Comparison of ENCODE assay signal across 1 fruit fly cellular context in genomic region chr3L:17975348-17975952, dm6.
A peak's percentile ranks its signal among the peaks of the same experiment; 100 is the strongest.
TF ChIP-seq lines count a peak whose summit lies in the region.

No protein-coding gene starts in this region.

TF ChIP-seq in whole organism, prepupa, 60 proteins besides CTCF, POLR2A, EP300 and RAD21 (continued from another document):
- no peak for TF ChIP-seq CG11762 (GFP tag; optimal IDR thresholded peaks at IDR 0.05; lab: Kevin White, UChicago; ENCODE audit: insufficient read depth)
- peak; percentile 16 for TF ChIP-seq fkh (GFP tag; optimal IDR thresholded peaks at IDR 0.05; lab: Kevin White, UChicago)
- TF ChIP-seq CG16779 (tag; optimal IDR thresholded peaks at IDR 0.05; lab: Kevin White, UChicago): no peak
- TF ChIP-seq CG6854 (GFP tag; optimal IDR thresholded peaks at IDR 0.05; lab: Kevin White, UChicago): peak; percentile 69
- TF ChIP-seq CG3032 (tag; optimal IDR thresholded peaks at IDR 0.05; lab: Kevin White, UChicago): no peak
- no peak for TF ChIP-seq fd85E (GFP tag; optimal IDR thresholded peaks at IDR 0.05; lab: Kevin White, UChicago)
- no peak; the same call in 2 of the 3 replicates for TF ChIP-seq CG8119 (GFP tag; IDR thresholded peaks at IDR 0.05; lab: Robert Waterston, UW)
- no peak for TF ChIP-seq CG6808 (GFP tag; optimal IDR thresholded peaks at IDR 0.05; lab: Kevin White, UChicago)
- TF ChIP-seq Eip78C (GFP tag; lab: Kevin White, UChicago): peak; percentile 61
- no peak for TF ChIP-seq achi (GFP tag; optimal IDR thresholded peaks at IDR 0.05; lab: Kevin White, UChicago)
- peak; percentile 52 for TF ChIP-seq esn (GFP tag; optimal IDR thresholded peaks at IDR 0.05; lab: Kevin White, UChicago)
- no peak for TF ChIP-seq CG10631 (GFP tag; optimal IDR thresholded peaks at IDR 0.05; lab: Kevin White, UChicago)
- peak; percentile 2 for TF ChIP-seq vri (GFP tag; optimal IDR thresholded peaks at IDR 0.05; lab: Kevin White, UChicago)
- TF ChIP-seq svp (GFP tag; lab: Kevin White, UChicago): peak; percentile 95
- no peak for TF ChIP-seq CG10669 (GFP tag; optimal IDR thresholded peaks at IDR 0.05; lab: Kevin White, UChicago)
- TF ChIP-seq CG3919 (GFP tag; optimal IDR thresholded peaks at IDR 0.05; lab: Kevin White, UChicago): peak; percentile 24
- TF ChIP-seq salr (GFP tag; optimal IDR thresholded peaks at IDR 0.05; lab: Kevin White, UChicago): no peak
- no peak for TF ChIP-seq spab (GFP tag; optimal IDR thresholded peaks at IDR 0.05; lab: Kevin White, UChicago)
- TF ChIP-seq Lpt (GFP tag; optimal IDR thresholded peaks at IDR 0.05; lab: Kevin White, UChicago): peak; percentile 54
- no peak for TF ChIP-seq ss (GFP tag; optimal IDR thresholded peaks at IDR 0.05; lab: Kevin White, UChicago)
- peak; percentile 35; the same call in 2 of the 3 replicates for TF ChIP-seq CG6163 (GFP tag; IDR thresholded peaks at IDR 0.05; lab: Robert Waterston, UW)
- no peak for TF ChIP-seq CG8319 (GFP tag; optimal IDR thresholded peaks at IDR 0.05; lab: Kevin White, UChicago)
- TF ChIP-seq Eip93F (GFP tag; optimal IDR thresholded peaks at IDR 0.05; lab: Kevin White, UChicago): peak; percentile 6
- no peak for TF ChIP-seq CG6276 (GFP tag; optimal IDR thresholded peaks at IDR 0.05; lab: Kevin White, UChicago)
- TF ChIP-seq dsx (GFP tag; optimal IDR thresholded peaks at IDR 0.05; lab: Kevin White, UChicago; ENCODE audit: poor library complexity, severe bottlenecking): no peak
- TF ChIP-seq CG6792 (GFP tag; optimal IDR thresholded peaks at IDR 0.05; lab: Kevin White, UChicago): no peak
- no peak for TF ChIP-seq topi (GFP tag; optimal IDR thresholded peaks at IDR 0.05; lab: Kevin White, UChicago)
- TF ChIP-seq CG15336 (GFP tag; IDR thresholded peaks at IDR 0.05; lab: Robert Waterston, UW): peak; percentile 22; the same call in 1 of the 2 replicates
- no peak for TF ChIP-seq CG11902 (GFP tag; optimal IDR thresholded peaks at IDR 0.05; lab: Kevin White, UChicago)
- no peak for TF ChIP-seq cyc (GFP tag; optimal IDR thresholded peaks at IDR 0.05; lab: Kevin White, UChicago)
